Worm (Caenorhabditis elegans) whole organism, midembryonic: Measurements from ENCODE around the gene cpin-1.

Experiments
- T22C8.4 ChIP-seq: fragments of 200-800 bp; sonication (Bioruptor generic); IDR thresholded peaks from 2 replicates; pipeline ENCODE4 v1.3.6; 2022; ENCODE audit warnings: missing genetic modification characterization, missing compliant biosample characterization
- cog-1 ChIP-seq: sonication (generic microtip); optimal IDR thresholded peaks from 2 replicates; lab custom pipeline; 2016; ENCODE audit warnings: missing genetic modification characterization, missing compliant biosample characterization
- flt-1 ChIP-seq: fragments of 200-800 bp; sonication (Bioruptor generic); IDR thresholded peaks from 2 replicates; pipeline ENCODE4 v1.3.6; 2022; ENCODE audit warnings: missing genetic modification characterization, missing compliant biosample characterization
- klf-2 ChIP-seq: fragments of 200-800 bp; sonication (Bioruptor generic); conservative IDR thresholded peaks from 2 replicates; pipeline ENCODE4 v1.3.6; 2022; ENCODE audit warnings: missing genetic modification reagents, missing genetic modification characterization, missing compliant biosample characterization
- med-1 ChIP-seq: sonication (generic microtip); optimal IDR thresholded peaks from 2 replicates; lab custom pipeline; 2017; ENCODE audit warnings: missing genetic modification characterization, mild to moderate bottlenecking, missing compliant biosample characterization, antibody characterized with exemption, missing genetic modification reagents; ENCODE audit not compliant: insufficient read depth
- ref-1 ChIP-seq: fragments of 200-800 bp; sonication (Bioruptor generic); conservative IDR thresholded peaks from 2 replicates; pipeline ENCODE4 v1.3.6; 2022; ENCODE audit warnings: missing genetic modification reagents, missing genetic modification characterization, missing compliant biosample characterization
- tab-1 ChIP-seq: fragments of 200-800 bp; sonication (Bioruptor generic); IDR thresholded peaks from 2 replicates; pipeline ENCODE4 v1.3.6; 2022; ENCODE audit warnings: missing genetic modification characterization, missing compliant biosample characterization
- ztf-23 ChIP-seq: fragments of 200-800 bp; sonication (Bioruptor generic); IDR thresholded peaks from 2 replicates; pipeline ENCODE4 v1.3.6; 2022; ENCODE audit warnings: missing genetic modification reagents, missing genetic modification characterization, missing compliant biosample characterization
- ztf-29 ChIP-seq: fragments of 200-800 bp; sonication (Bioruptor generic); IDR thresholded peaks from 2 replicates; pipeline ENCODE4 v1.3.6; 2022; ENCODE audit warnings: missing genetic modification reagents, missing genetic modification characterization, missing compliant biosample characterization

Gene cpin-1

DNA sequence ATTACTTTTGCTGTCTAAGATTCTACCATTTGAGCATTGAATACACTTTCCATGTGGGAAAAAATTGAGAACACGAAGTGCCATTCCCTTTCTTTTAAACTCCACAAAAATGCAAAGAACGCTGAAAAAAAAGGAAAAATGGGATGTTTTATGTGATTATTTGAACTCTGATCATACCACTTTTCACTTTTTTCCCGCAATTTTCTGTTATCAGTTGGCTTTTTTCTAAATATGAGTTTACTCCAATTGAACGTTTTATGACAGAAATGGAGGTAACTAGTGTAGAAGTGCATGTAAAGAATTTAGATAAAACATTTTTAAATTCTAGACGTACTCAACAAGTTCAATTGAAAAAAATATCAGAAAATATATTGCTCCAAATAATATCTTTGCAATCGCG is 9.1 kb upstream of the cpin-1 start:
- TF ChIP-seq flt-1 (no peak), ztf-29 (no peak), ztf-23 (GFP tag; lab: Robert Waterston, UW) (no peak), med-1 (GFP tag; lab: Kevin White, UChicago) (no peak), tab-1 (no peak), T22C8.4 (GFP tag; lab: Robert Waterston, UW) (no peak), ref-1 (no peak), klf-2 (GFP tag; lab: Robert Waterston, UW) (no peak), cog-1 (tag; lab: Kevin White, UChicago) (no peak)

DNA sequence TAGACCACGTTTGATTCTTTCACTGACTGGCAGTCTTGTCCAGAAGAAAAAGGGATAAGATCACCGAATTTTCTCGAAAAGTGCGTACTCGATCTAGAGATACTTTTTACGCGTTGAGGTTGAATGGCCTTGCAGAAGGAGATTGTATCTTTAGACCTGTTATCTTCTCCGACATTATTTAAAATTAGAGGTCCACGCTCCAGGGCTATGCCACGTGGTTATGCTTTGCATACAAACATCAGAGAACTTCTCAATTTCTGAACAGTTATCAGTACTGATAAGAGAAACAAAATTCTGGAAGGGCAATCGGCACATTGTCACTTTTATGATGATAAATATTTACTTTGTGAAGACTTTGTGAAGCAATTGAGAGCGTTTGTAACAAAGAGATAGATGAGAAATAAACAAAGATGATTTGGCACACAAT is 8.4 kb upstream of the cpin-1 start:
- TF ChIP-seq ref-1 (no peak), klf-2 (GFP tag; lab: Robert Waterston, UW) (0 out of 2 replicates have a peak, but pooled peaks have one; percentile 21)

DNA sequence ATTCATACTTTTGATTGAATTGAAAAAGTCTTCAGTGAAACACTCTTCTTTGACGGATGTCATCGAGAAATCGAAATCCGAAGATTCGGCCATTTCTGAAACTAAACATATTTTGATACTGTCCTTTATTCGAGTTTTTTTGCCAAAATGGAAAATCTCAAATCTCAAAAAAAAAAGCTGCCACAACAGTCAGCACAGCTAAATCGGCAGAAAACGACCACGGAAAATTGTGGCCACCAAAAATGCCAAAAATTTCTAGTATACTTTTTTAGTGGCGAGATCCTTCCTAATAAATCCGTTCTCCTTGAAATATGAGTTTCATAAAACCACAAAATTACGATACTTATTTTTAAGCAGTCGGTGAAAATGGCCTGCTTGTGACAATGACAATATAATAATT is 6.5 kb upstream of the cpin-1 start, which contains the start of gene F38E11.9:
F38E11.9 (minus strand) TSS at position 101 of the 400 bp plus-strand sequence.
- TF ChIP-seq tab-1 (no peak), flt-1 (no peak), cog-1 (tag; lab: Kevin White, UChicago) (no peak), ztf-29 (no peak), med-1 (GFP tag; lab: Kevin White, UChicago) (no peak), ref-1 (no peak), ztf-23 (GFP tag; lab: Robert Waterston, UW) (no peak), T22C8.4 (GFP tag; lab: Robert Waterston, UW) (no peak), klf-2 (GFP tag; lab: Robert Waterston, UW) (no peak)

DNA sequence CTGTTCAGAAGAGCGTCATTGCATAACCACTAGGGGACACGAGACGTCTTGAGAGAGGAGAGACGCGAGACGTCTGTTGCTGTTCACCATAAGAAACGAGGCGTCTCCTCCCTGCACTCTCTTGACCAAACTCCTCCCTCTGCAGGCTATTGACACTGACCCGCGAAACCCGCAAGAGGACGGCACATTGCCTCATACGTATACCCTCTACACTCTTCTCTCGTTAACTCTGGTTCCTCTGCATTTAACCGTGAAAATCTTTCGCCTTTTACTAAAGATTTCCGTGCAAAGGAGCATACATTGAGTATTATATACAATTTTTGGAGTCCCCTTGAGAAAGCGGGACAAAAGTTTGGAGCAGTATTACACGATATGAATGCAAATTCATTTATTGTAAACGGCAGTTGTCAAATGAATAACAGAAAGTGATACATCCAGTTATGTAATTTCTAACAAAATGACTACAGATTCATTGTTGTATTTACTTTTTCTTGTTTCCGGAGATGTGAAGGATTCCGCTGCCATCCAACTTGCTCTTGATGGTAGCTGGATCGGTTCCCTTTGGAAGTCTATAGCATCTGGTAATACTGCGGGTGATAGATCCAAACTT is 6.0 kb upstream of the cpin-1 start:
- no peak for TF ChIP-seq ref-1
- TF ChIP-seq klf-2 (GFP tag; lab: Robert Waterston, UW), result no peak
- 0 out of 2 replicates have a peak, but pooled peaks have one; percentile 10 for TF ChIP-seq ztf-23 (GFP tag; lab: Robert Waterston, UW)
- peak; percentile 76 for TF ChIP-seq cog-1 (tag; lab: Kevin White, UChicago)
- TF ChIP-seq T22C8.4 (GFP tag; lab: Robert Waterston, UW), result no peak
- peak; percentile 78; the same call in 1 of the 2 replicates for TF ChIP-seq flt-1
- no peak for TF ChIP-seq med-1 (GFP tag; lab: Kevin White, UChicago)

DNA sequence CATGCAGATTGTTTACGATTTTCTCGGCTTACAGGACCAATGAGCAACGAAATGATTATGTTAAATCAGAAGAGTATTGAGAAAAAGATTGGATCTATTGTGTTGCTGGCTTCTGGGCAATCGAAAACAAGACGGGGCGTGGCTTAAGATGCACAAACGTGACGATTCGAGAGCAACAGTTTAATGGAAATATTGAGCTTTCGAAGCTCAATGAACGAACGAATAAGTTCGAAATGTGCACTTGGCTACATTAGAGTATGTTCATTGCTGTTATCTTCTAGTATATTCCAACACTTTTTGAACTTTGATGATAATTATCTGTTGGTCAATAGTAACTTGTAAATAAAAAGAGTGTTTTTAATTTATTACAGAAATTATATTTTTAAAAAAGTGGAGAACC is 5.1 kb upstream of the cpin-1 start, which contains the start of gene hsp-12.3:
hsp-12.3 (minus strand) TSS at position 101 of the 400 bp plus-strand sequence.
- no peak for TF ChIP-seq cog-1 (tag; lab: Kevin White, UChicago)
- no peak for TF ChIP-seq T22C8.4 (GFP tag; lab: Robert Waterston, UW)
- no peak for TF ChIP-seq ztf-29
- TF ChIP-seq klf-2 (GFP tag; lab: Robert Waterston, UW), result no peak
- no peak for TF ChIP-seq flt-1
- no peak for TF ChIP-seq ztf-23 (GFP tag; lab: Robert Waterston, UW)
- TF ChIP-seq med-1 (GFP tag; lab: Kevin White, UChicago), result no peak
- TF ChIP-seq ref-1, result no peak
- no peak for TF ChIP-seq tab-1

DNA sequence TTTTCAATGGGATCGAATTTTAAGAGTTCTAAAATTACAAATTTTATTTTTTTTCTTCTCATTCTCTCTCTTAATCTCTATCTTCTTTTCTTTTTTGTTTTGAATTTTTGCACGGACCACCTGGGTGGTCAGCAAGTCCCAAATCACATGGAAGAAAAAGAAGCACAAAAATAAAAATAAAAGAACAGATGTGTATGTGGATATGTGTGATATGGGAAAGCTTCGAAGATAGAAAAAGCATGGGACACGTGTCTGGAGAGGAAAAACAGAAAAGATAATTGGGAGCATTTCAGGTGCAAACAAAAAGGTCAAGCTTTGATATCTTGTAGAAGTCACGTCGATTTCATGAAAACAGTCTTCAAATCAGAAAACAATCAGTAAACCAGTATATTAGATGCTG is 3.3 kb upstream of the cpin-1 start, which contains the start of gene hsp-12.6:
hsp-12.6 (minus strand) TSS at position 20 of the 400 bp plus-strand sequence.
- TF ChIP-seq ztf-23 (GFP tag; lab: Robert Waterston, UW), result no peak
- no peak for TF ChIP-seq cog-1 (tag; lab: Kevin White, UChicago)
- TF ChIP-seq tab-1, result no peak
- no peak for TF ChIP-seq ref-1

DNA sequence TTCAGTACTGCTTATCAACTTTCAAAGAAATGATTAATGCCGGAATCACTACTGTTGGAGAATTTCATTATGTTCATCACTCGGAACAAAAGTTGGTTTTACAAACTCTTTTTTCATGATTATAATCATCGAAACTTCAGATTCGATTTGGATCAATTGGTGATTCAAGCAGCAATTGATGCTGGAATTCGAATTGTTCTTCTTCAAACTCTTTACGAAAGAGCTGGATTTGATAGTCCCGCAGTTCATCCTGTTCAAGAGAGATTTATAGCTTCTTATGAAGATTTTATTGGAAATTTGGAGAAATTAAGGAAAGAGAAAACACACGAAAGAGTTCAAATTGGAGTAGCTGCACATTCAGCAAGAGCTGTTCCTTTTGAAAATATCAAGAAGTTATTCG is 1.3 kb downstream of the cpin-1 start:
- no peak for TF ChIP-seq cog-1 (tag; lab: Kevin White, UChicago)
- no peak for TF ChIP-seq ref-1
- no peak for TF ChIP-seq tab-1
- TF ChIP-seq ztf-29, result no peak
- TF ChIP-seq flt-1, result no peak
- TF ChIP-seq T22C8.4 (GFP tag; lab: Robert Waterston, UW), result no peak
- no peak for TF ChIP-seq med-1 (GFP tag; lab: Kevin White, UChicago)
- TF ChIP-seq klf-2 (GFP tag; lab: Robert Waterston, UW), result no peak
- TF ChIP-seq ztf-23 (GFP tag; lab: Robert Waterston, UW), result no peak

DNA sequence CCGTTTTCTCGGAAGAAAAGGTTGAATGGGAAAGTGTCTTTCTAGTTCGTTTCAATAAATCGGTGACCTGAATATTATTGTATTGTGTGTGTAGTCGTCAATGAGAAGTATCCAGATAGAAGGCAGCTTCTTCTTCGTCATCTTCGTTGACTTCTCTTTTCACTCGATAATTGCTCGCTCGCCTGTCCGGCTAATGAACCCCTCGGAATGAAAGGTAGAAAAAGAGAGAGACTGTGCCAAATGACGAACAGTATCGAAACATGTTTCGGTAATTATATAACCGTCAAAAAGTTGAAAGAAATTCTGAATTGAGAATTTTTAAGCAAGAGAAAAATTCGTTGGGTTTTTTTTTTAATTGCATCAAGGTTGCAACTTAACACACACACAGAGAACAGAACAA is 6.9 kb downstream of the cpin-1 start, which contains the start of gene cutl-17:
cutl-17 (minus strand) TSS at position 101 of the 400 bp plus-strand sequence.
- TF ChIP-seq ztf-23 (GFP tag; lab: Robert Waterston, UW) (no peak), med-1 (GFP tag; lab: Kevin White, UChicago) (no peak), tab-1 (no peak), flt-1 (no peak), klf-2 (GFP tag; lab: Robert Waterston, UW) (no peak), cog-1 (tag; lab: Kevin White, UChicago) (no peak), ztf-29 (no peak)

DNA sequence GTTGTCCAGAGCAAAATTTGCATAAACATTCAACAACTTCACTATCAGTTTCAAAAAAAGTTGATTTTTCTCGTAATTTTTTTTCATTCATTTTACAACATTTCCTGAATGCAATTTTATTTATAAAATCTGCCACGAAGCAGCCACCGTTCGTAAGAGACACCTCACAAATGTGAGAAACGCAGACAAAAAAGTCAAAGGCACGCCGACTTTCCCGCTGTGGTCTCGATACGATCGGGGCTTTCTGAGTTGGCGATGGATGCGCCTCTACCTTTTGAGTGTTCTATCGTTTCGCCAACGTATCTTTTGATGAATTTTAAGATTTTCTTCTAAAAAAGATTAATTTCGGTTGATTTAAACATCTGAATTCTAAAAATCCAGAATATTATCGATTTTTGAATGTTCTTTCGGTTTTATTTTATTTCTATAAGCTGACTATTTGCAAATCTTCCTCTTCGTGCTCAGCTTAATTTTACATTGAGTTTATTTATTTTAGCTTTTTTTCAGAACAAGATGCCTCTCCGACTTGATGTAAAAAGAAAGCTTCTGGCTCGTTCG is 8.8 kb downstream of the cpin-1 start, which contains the start of gene copb-2:
copb-2 (plus strand) TSS at position 508 of the 558 bp plus-strand sequence.
- TF ChIP-seq ztf-23 (GFP tag; lab: Robert Waterston, UW), result no peak
- TF ChIP-seq cog-1 (tag; lab: Kevin White, UChicago), result no peak
- TF ChIP-seq ztf-29, result no peak

DNA sequence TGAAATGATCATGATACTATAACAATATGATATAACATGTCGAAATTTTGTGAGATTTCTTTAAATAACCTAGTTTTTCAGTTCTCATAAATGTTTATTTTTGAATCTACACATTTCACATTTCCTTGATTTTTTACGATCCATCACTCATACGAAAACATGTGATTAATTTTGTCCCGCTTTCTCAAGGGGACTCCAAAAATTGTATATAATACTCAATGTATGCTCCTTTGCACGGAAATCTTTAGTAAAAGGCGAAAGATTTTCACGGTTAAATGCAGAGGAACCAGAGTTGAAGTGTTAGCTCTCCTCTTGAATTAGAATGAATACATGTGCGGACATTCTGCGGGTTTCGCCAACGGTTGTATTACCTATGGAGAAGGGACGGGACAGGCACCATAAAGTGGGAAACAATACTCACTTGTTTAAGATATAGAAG is 13.9 kb downstream of the cpin-1 start:
- TF ChIP-seq tab-1 (no peak), flt-1 (0 out of 2 replicates have a peak, but pooled peaks have one; percentile 15), med-1 (GFP tag; lab: Kevin White, UChicago) (no peak)
